Worm (Caenorhabditis elegans): ENCODE data around the gene mpdu-1.

mpdu-1 gene

DNA sequence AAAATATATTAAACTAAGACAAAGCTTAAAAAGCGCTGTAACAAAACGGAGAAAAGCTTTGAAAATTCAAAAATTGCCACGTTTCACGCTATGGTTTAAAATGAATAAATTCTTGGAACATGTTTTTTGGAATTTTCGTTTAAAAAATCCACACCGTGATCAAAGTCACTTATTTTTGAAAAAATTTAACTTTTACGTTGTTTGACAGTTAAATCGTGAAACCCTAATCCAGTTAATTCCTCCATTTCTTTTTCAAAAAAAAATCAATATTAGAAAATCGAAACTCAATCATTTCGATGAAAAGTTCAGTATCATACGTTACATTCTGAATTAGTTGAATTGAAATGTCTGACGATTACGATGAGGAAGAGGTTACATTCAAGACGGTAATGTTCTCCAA, 16.9 kb upstream of the mpdu-1 start, which contains the start of gene F38E1.3:
Gene F38E1.3, plus strand, starts transcription at position 301 of the 400 bp plus-strand sequence.
- TF ChIP-seq ama-1 (optimal IDR thresholded peaks at IDR 0.05) (no peak), pha-4 (tag; optimal IDR thresholded peaks at IDR 0.05) (no peak), lsy-12 (tag; optimal IDR thresholded peaks at IDR 0.05) (no peak), elt-1 (tag; optimal IDR thresholded peaks at IDR 0.05) (no peak), ZK546.5 (tag; optimal IDR thresholded peaks at IDR 0.05) (no peak), nhr-77 (tag; optimal IDR thresholded peaks at IDR 0.05) (no peak), ceh-9 (tag; optimal IDR thresholded peaks at IDR 0.05) (no peak), nhr-25 (tag; optimal IDR thresholded peaks at IDR 0.05) (no peak), jun-1 (tag; optimal IDR thresholded peaks at IDR 0.05) (no peak), snpc-4 (tag; optimal IDR thresholded peaks at IDR 0.05) (no peak), ceh-28 (tag; optimal IDR thresholded peaks at IDR 0.05) (no peak), nhr-67 (tag; optimal IDR thresholded peaks at IDR 0.05) (no peak), ceh-82 (tag; optimal IDR thresholded peaks at IDR 0.05) (no peak), ztf-4 (tag; optimal IDR thresholded peaks at IDR 0.05) (no peak), pqm-1 (tag; optimal IDR thresholded peaks at IDR 0.05) (no peak), nhr-237 (tag; optimal IDR thresholded peaks at IDR 0.05) (no peak), egl-27 (tag; optimal IDR thresholded peaks at IDR 0.05) (no peak), aly-2 (tag; optimal IDR thresholded peaks at IDR 0.05) (no peak), elt-2 (tag; optimal IDR thresholded peaks at IDR 0.05) (no peak)

DNA sequence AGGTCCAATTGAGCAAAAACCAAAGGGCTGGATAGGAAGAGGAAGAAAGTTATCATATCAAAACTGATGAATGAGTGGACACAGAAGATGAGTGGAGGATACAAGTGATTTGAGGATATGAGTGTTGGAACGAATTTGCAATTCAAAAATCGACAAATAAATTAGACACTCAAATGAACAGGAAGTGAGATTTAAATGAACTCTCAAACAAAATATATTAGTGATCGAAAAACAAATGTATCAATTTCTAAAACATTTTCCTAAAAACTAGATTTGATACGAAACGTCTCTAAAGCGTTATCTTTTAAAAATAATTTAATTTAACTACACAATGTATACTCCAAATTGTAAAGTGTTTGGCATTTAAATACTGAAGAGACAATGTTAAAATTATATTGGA, 16.5 kb upstream of the mpdu-1 start, which contains the start of gene F38E1.10:
Gene F38E1.10, minus strand, starts transcription at position 101 of the 400 bp plus-strand sequence.
- no peak for TF ChIP-seq eor-1 (tag; optimal IDR thresholded peaks at IDR 0.05)
- TF ChIP-seq ztf-4 (tag; optimal IDR thresholded peaks at IDR 0.05), result no peak
- no peak for TF ChIP-seq nhr-43 (tag; optimal IDR thresholded peaks at IDR 0.05; ENCODE audit: poor library complexity, severe bottlenecking)
- no peak for TF ChIP-seq tbx-2 (tag; optimal IDR thresholded peaks at IDR 0.05)
- TF ChIP-seq nhr-67 (tag; optimal IDR thresholded peaks at IDR 0.05), result no peak
- TF ChIP-seq mdl-1 (tag; optimal IDR thresholded peaks at IDR 0.05), result no peak
- no peak for TF ChIP-seq elt-3 (tag; optimal IDR thresholded peaks at IDR 0.05)

- TF ChIP-seq nfya-1 (tag; optimal IDR thresholded peaks at IDR 0.05; ENCODE audit: insufficient read depth) (no peak), pqm-1 (tag; optimal IDR thresholded peaks at IDR 0.05) (no peak), elt-2 (tag; optimal IDR thresholded peaks at IDR 0.05) (no peak), aly-2 (tag; optimal IDR thresholded peaks at IDR 0.05) (no peak), ZK546.5 (tag; optimal IDR thresholded peaks at IDR 0.05) (no peak)
Measured at ce11 chrV:8370705-8371104, 11.7 kb upstream of the mpdu-1 start, which contains the start of gene gpa-2. Gene gpa-2, plus strand, starts transcription at chrV:8371005.

- TF ChIP-seq nhr-11 (tag; optimal IDR thresholded peaks at IDR 0.05) (no peak), egl-27 (tag; optimal IDR thresholded peaks at IDR 0.05) (no peak), snpc-4 (tag; optimal IDR thresholded peaks at IDR 0.05) (no peak), unc-62 (GFP tag; optimal IDR thresholded peaks at IDR 0.05) (no peak), ztf-11 (tag; optimal IDR thresholded peaks at IDR 0.05) (no peak), elt-3 (tag; optimal IDR thresholded peaks at IDR 0.05) (no peak), sea-2 (GFP tag; optimal IDR thresholded peaks at IDR 0.05) (no peak), ceh-28 (tag; optimal IDR thresholded peaks at IDR 0.05) (no peak), nhr-67 (tag; optimal IDR thresholded peaks at IDR 0.05) (no peak), fkh-10 (GFP tag; optimal IDR thresholded peaks at IDR 0.05) (no peak), nhr-237 (tag; optimal IDR thresholded peaks at IDR 0.05) (no peak), nfya-1 (tag; optimal IDR thresholded peaks at IDR 0.05; ENCODE audit: insufficient read depth) (no peak), nhr-23 (tag; optimal IDR thresholded peaks at IDR 0.05) (no peak), ztf-4 (tag; optimal IDR thresholded peaks at IDR 0.05) (no peak), pha-4 (tag; optimal IDR thresholded peaks at IDR 0.05) (no peak), daf-12 (tag; optimal IDR thresholded peaks at IDR 0.05) (no peak), lin-15B (tag; optimal IDR thresholded peaks at IDR 0.05) (no peak), mml-1 (tag; optimal IDR thresholded peaks at IDR 0.05) (no peak)
Measured at ce11 chrV:8359792-8360191, 829 bp upstream of the mpdu-1 start, which contains the start of gene F38E1.6. Gene F38E1.6, plus strand, starts transcription at chrV:8360092.

DNA sequence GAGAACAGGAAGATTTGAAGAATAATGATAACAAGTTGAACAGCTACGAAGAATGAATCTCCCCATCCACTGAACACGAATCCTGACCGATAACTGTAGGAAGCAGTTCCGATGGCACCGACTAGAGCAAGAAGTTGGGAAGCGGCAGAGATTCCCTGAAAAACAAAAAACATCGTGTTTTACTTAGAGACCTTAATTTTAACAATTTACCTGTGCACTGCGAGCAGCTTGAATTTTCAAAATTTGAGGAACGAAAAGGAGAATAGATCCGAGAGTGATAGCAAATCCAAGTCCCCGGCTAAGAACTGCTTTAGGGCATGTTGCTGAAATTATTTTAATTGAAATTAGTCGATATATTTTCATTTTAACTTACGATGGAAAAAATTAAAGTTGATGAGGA, 261 bp downstream of the mpdu-1 start:
- TF ChIP-seq nhr-77 (tag; optimal IDR thresholded peaks at IDR 0.05), result no peak
- no peak for TF ChIP-seq ama-1 (optimal IDR thresholded peaks at IDR 0.05)
- TF ChIP-seq mml-1 (tag; optimal IDR thresholded peaks at IDR 0.05), result no peak

All from whole organism, L3 larva.